Fruit fly (Drosophila melanogaster): ENCODE data around the gene CG34159.

CG34159 gene

dm6 chr2L:10203933-10204509, at the start of gene CG34159:
TSS of gene CG34159 (minus strand) at chr2L:10204317.
- peak; percentile 13 for TF ChIP-seq noc (tag; optimal IDR thresholded peaks at IDR 0.05)

dm6 chr2L:10251592-10251991, 47.5 kb upstream of the CG34159 start, which contains the start of gene Ror:
TSS of gene Ror (plus strand) at chr2L:10251843.
- TF ChIP-seq noc (tag; optimal IDR thresholded peaks at IDR 0.05): no peak

- no peak for TF ChIP-seq noc (tag; optimal IDR thresholded peaks at IDR 0.05)
These were observed 46.3 kb upstream of the CG34159 start, which contains the start of the genes bsk and CG31717 for dm6 chr2L:10250441-10250847. TSS of gene bsk (minus strand) at chr2L:10250501. TSS of gene CG31717 (plus strand) at chr2L:10250737.

dm6 chr2L:10249655-10250202, 45.6 kb upstream of the CG34159 start:
- no peak for TF ChIP-seq noc (tag; optimal IDR thresholded peaks at IDR 0.05)

- no peak for TF ChIP-seq noc (tag; optimal IDR thresholded peaks at IDR 0.05)
These were observed 42.7 kb upstream of the CG34159 start, which contains the start of gene chico for dm6 chr2L:10246785-10247190. TSS of gene chico (minus strand) at chr2L:10247078.

dm6 chr2L:10238726-10239652, 34.9 kb upstream of the CG34159 start, which contains the start of gene me31B:
TSS of gene me31B (plus strand) at chr2L:10239341.
- TF ChIP-seq noc (tag; optimal IDR thresholded peaks at IDR 0.05): no peak

- no peak for TF ChIP-seq noc (tag; optimal IDR thresholded peaks at IDR 0.05)
These were observed 33.8 kb upstream of the CG34159 start, which contains the start of gene mthl15 for dm6 chr2L:10237725-10238446. TSS of gene mthl15 (minus strand) at chr2L:10238317.

dm6 chr2L:10232827-10233226, 28.7 kb upstream of the CG34159 start:
- no peak for TF ChIP-seq noc (tag; optimal IDR thresholded peaks at IDR 0.05)

dm6 chr2L:10232152-10232816, 28.2 kb upstream of the CG34159 start, which contains the start of gene eEF1delta:
TSS of gene eEF1delta (plus strand) at chr2L:10232507.
- TF ChIP-seq noc (tag; optimal IDR thresholded peaks at IDR 0.05): no peak

- TF ChIP-seq noc (tag; optimal IDR thresholded peaks at IDR 0.05): no peak
These were observed 27.4 kb upstream of the CG34159 start, which contains the start of gene ova for dm6 chr2L:10231510-10231909. TSS of gene ova (minus strand) at chr2L:10231692.

dm6 chr2L:10231092-10231494, 27.0 kb upstream of the CG34159 start:
- TF ChIP-seq noc (tag; optimal IDR thresholded peaks at IDR 0.05): no peak

dm6 chr2L:10230455-10230854, 26.3 kb upstream of the CG34159 start:
- no peak for TF ChIP-seq noc (tag; optimal IDR thresholded peaks at IDR 0.05)

- no peak for TF ChIP-seq noc (tag; optimal IDR thresholded peaks at IDR 0.05)
These were observed 22.7 kb upstream of the CG34159 start, which contains the start of gene CG5708 for dm6 chr2L:10226724-10227407. TSS of gene CG5708 (minus strand) at chr2L:10226808.

- TF ChIP-seq noc (tag; optimal IDR thresholded peaks at IDR 0.05): no peak
These were observed 22.2 kb upstream of the CG34159 start for dm6 chr2L:10226213-10226723.
